Fruit fly (Drosophila melanogaster) whole organism, embryonic: ENCODE measurements around the gene CG3777.

Experiments used
- Adf1 ChIP-seq: fragments of 200-800 bp; sonication (Bioruptor generic); IDR thresholded peaks from 2 replicates; pipeline ENCODE4 v1.3.6; 2022; ENCODE audit warnings: missing biosample characterization, missing genetic modification characterization
- Antp ChIP-seq: fragments of 200-800 bp; sonication (Bioruptor generic); optimal IDR thresholded peaks from 3 replicates; lab custom pipeline; 2016; ENCODE audit warnings: missing biosample characterization, missing genetic modification characterization
- Blimp-1 ChIP-seq: fragments of 200-800 bp; sonication (Bioruptor generic); optimal IDR thresholded peaks from 3 replicates; lab custom pipeline; 2018; ENCODE audit warnings: missing biosample characterization, missing genetic modification characterization, mild to moderate bottlenecking, moderate library complexity, missing genetic modification reagents
- CG10959 ChIP-seq: fragments of 200-800 bp; sonication (Bioruptor generic); IDR thresholded peaks from 2 replicates; pipeline ENCODE4 v1.3.6; 2022; ENCODE audit warnings: missing biosample characterization, missing genetic modification characterization
- CG11560 ChIP-seq: fragments of 200-800 bp; sonication (Bioruptor generic); IDR thresholded peaks from 3 replicates; pipeline ENCODE4 v1.3.6; 2022; ENCODE audit warnings: missing biosample characterization, missing genetic modification characterization
- CG12236 ChIP-seq: fragments of 200-800 bp; sonication (Bioruptor generic); optimal IDR thresholded peaks from 2 replicates; lab custom pipeline; 2016; ENCODE audit warnings: missing biosample characterization, missing genetic modification characterization
- CG12769 ChIP-seq: fragments of 200-800 bp; sonication (Bioruptor generic); optimal IDR thresholded peaks from 2 replicates; lab custom pipeline; 2019; ENCODE audit warnings: missing biosample characterization, mild to moderate bottlenecking, missing genetic modification characterization, moderate library complexity
- CG13123 ChIP-seq: fragments of 200-800 bp; sonication (Bioruptor generic); optimal IDR thresholded peaks from 2 replicates; lab custom pipeline; 2016; ENCODE audit warnings: missing biosample characterization, missing genetic modification characterization
- CG14050 ChIP-seq: fragments of 200-800 bp; sonication (Bioruptor generic); IDR thresholded peaks from 3 replicates; pipeline ENCODE4 v1.3.6; 2022; ENCODE audit warnings: missing biosample characterization, missing genetic modification characterization
- CG17385 ChIP-seq: fragments of 200-800 bp; sonication (Bioruptor generic); optimal IDR thresholded peaks from 3 replicates; lab custom pipeline; 2018; ENCODE audit warnings: missing biosample characterization, mild to moderate bottlenecking, missing genetic modification characterization
- CG17612 ChIP-seq: fragments of 200-800 bp; sonication (Bioruptor generic); IDR thresholded peaks from 2 replicates; pipeline ENCODE4 v1.3.6; 2022; ENCODE audit warnings: missing biosample characterization, missing genetic modification characterization
- CG2116 ChIP-seq: fragments of 200-800 bp; sonication (Bioruptor generic); optimal IDR thresholded peaks from 3 replicates; lab custom pipeline; 2018; ENCODE audit warnings: missing biosample characterization, mild to moderate bottlenecking, missing genetic modification characterization
- CG3726 ChIP-seq: fragments of 200-800 bp; sonication (Bioruptor generic); IDR thresholded peaks from 3 replicates; pipeline ENCODE4, ENCODE4 v1.3.6; 2022; ENCODE audit warnings: missing biosample characterization, missing genetic modification characterization
- CG3847 ChIP-seq: fragments of 200-800 bp; sonication (Bioruptor generic); IDR thresholded peaks from 2 replicates; pipeline ENCODE4 v1.3.6; 2022; ENCODE audit warnings: missing biosample characterization, missing genetic modification characterization
- CG4360 ChIP-seq: fragments of 200-800 bp; sonication (Bioruptor generic); IDR thresholded peaks from 2 replicates; pipeline ENCODE4 v1.3.6; 2022; ENCODE audit warnings: missing biosample characterization, missing genetic modification characterization
- CG6765 ChIP-seq: fragments of 200-800 bp; sonication (Bioruptor generic); optimal IDR thresholded peaks from 3 replicates; lab custom pipeline; 2017; ENCODE audit warnings: missing biosample characterization, mild to moderate bottlenecking, missing genetic modification characterization
- CG7357 ChIP-seq: fragments of 200-800 bp; sonication (Bioruptor generic); IDR thresholded peaks from 3 replicates; pipeline ENCODE4 v1.3.6; 2022; ENCODE audit warnings: missing biosample characterization, missing genetic modification characterization
- CG7786 ChIP-seq: fragments of 200-800 bp; sonication (Bioruptor generic); optimal IDR thresholded peaks from 2 replicates; lab custom pipeline; 2016; ENCODE audit warnings: missing biosample characterization, missing genetic modification characterization
- CG8281 ChIP-seq: fragments of 200-800 bp; sonication (Bioruptor generic); optimal IDR thresholded peaks from 2 replicates; lab custom pipeline; 2018; ENCODE audit warnings: missing biosample characterization, mild to moderate bottlenecking, missing genetic modification characterization, moderate library complexity
- CG8924 ChIP-seq: fragments of 200-800 bp; optimal IDR thresholded peaks from 3 replicates; lab custom pipeline; 2019; ENCODE audit warnings: missing biosample characterization, mild to moderate bottlenecking, missing genetic modification characterization, moderate library complexity
- CG9932 ChIP-seq: fragments of 200-800 bp; sonication (Bioruptor generic); IDR thresholded peaks from 2 replicates; pipeline ENCODE4 v1.3.6; 2022; ENCODE audit warnings: missing biosample characterization, missing genetic modification characterization
- Doc2 ChIP-seq: fragments of 200-800 bp; sonication (Bioruptor generic); IDR thresholded peaks from 2 replicates; pipeline ENCODE4 v1.3.6; 2022; ENCODE audit warnings: missing biosample characterization, missing genetic modification characterization
- Fer3 ChIP-seq: fragments of 200-800 bp; sonication (Bioruptor generic); optimal IDR thresholded peaks from 2 replicates; lab custom pipeline; 2018; ENCODE audit warnings: missing biosample characterization, mild to moderate bottlenecking, missing genetic modification characterization, moderate library complexity
- Gsc ChIP-seq: fragments of 200-800 bp; sonication (Bioruptor generic); IDR thresholded peaks from 2 replicates; pipeline ENCODE4 v1.3.6; 2022; ENCODE audit warnings: missing biosample characterization, missing genetic modification characterization
- HLH3B ChIP-seq: fragments of 200-800 bp; sonication (Bioruptor generic); IDR thresholded peaks from 2 replicates; pipeline ENCODE4 v1.3.6; 2022; ENCODE audit warnings: missing biosample characterization, missing genetic modification characterization
- HmgZ ChIP-seq: fragments of 200-800 bp; sonication (Bioruptor generic); optimal IDR thresholded peaks from 2 replicates; lab custom pipeline; 2018; ENCODE audit warnings: missing biosample characterization, mild to moderate bottlenecking, missing genetic modification characterization
- Hmx ChIP-seq: fragments of 200-800 bp; sonication (Bioruptor generic); optimal IDR thresholded peaks from 2 replicates; lab custom pipeline; 2016; ENCODE audit warnings: missing biosample characterization, missing genetic modification characterization
- Lpt ChIP-seq: fragments of >200 bp; optimal IDR thresholded peaks from 2 replicates; lab custom pipeline; 2018; ENCODE audit warnings: missing biosample characterization, missing genetic modification characterization
- NfI ChIP-seq: fragments of 200-800 bp; sonication (Bioruptor generic); optimal IDR thresholded peaks from 3 replicates; lab custom pipeline; 2018; ENCODE audit warnings: missing biosample characterization, mild to moderate bottlenecking, missing genetic modification characterization, moderate library complexity
- Pdp1 ChIP-seq, 2 experiments: fragments of 200-800 bp; sonication (Bioruptor generic); optimal IDR thresholded peaks; 3 replicates each; lab custom pipeline; 2016; ENCODE audit warnings: missing biosample characterization in 2 of 2, missing genetic modification characterization in 2 of 2, mild to moderate bottlenecking in 1 of 2, moderate library complexity in 1 of 2
- YL-1 ChIP-seq: fragments of 200-800 bp; sonication (Bioruptor generic); optimal IDR thresholded peaks from 3 replicates; lab custom pipeline; 2017; ENCODE audit warnings: missing biosample characterization, mild to moderate bottlenecking, missing genetic modification characterization
- caup ChIP-seq: fragments of 200-800 bp; sonication (Bioruptor generic); optimal IDR thresholded peaks from 3 replicates; lab custom pipeline; 2017; ENCODE audit warnings: missing biosample characterization, mild to moderate bottlenecking, missing genetic modification characterization, moderate library complexity; ENCODE audit not compliant: severe bottlenecking
- cg ChIP-seq: fragments of 200-800 bp; sonication (Bioruptor generic); optimal IDR thresholded peaks from 3 replicates; lab custom pipeline; 2019; ENCODE audit warnings: missing biosample characterization, mild to moderate bottlenecking, missing genetic modification characterization, moderate library complexity
- chinmo ChIP-seq: fragments of 200-800 bp; sonication (Bioruptor generic); IDR thresholded peaks from 4 replicates; pipeline ENCODE4 v1.3.6; 2022; ENCODE audit warnings: missing biosample characterization, missing genetic modification characterization; ENCODE audit not compliant: partially characterized antibody
- crp ChIP-seq, 2 experiments: fragments of 200-800 bp; sonication (Bioruptor generic); optimal IDR thresholded peaks; 2 replicates in 1 of 2; 3 replicates in 1 of 2; lab custom pipeline; 2017; ENCODE audit warnings: missing biosample characterization in 2 of 2, missing genetic modification characterization in 2 of 2, mild to moderate bottlenecking in 1 of 2, moderate library complexity in 1 of 2
- dm ChIP-seq: fragments of 200-800 bp; sonication (Bioruptor generic); optimal IDR thresholded peaks from 3 replicates; lab custom pipeline; 2016; ENCODE audit warnings: missing biosample characterization, missing genetic modification characterization
- emc ChIP-seq: fragments of 200-800 bp; sonication (Bioruptor generic); optimal IDR thresholded peaks from 2 replicates; lab custom pipeline; 2016; ENCODE audit warnings: missing biosample characterization, missing genetic modification characterization
- grn ChIP-seq: fragments of 200-800 bp; sonication (Bioruptor generic); optimal IDR thresholded peaks from 3 replicates; lab custom pipeline; 2017; ENCODE audit warnings: missing biosample characterization, missing genetic modification characterization
- kni ChIP-seq: fragments of 200-800 bp; sonication (Bioruptor generic); optimal IDR thresholded peaks from 3 replicates; lab custom pipeline; 2017; ENCODE audit warnings: mild to moderate bottlenecking, missing biosample characterization, missing genetic modification reagents, missing genetic modification characterization
- lbe ChIP-seq: fragments of 200-800 bp; sonication (Bioruptor generic); optimal IDR thresholded peaks from 2 replicates; lab custom pipeline; 2016; ENCODE audit warnings: missing biosample characterization, mild to moderate bottlenecking, missing genetic modification characterization
- maf-S ChIP-seq: fragments of 200-800 bp; sonication (Bioruptor generic); optimal IDR thresholded peaks from 2 replicates; lab custom pipeline; 2016; ENCODE audit warnings: missing biosample characterization, missing genetic modification characterization
- nerfin-2 ChIP-seq: fragments of 200-800 bp; sonication (Bioruptor generic); IDR thresholded peaks from 2 replicates; pipeline ENCODE4 v1.3.6; 2022; ENCODE audit warnings: missing biosample characterization, missing genetic modification characterization; ENCODE audit not compliant: partially characterized antibody
- odd ChIP-seq: fragments of 200-800 bp; sonication (Bioruptor generic); optimal IDR thresholded peaks from 2 replicates; lab custom pipeline; 2017; ENCODE audit warnings: missing biosample characterization, mild to moderate bottlenecking, missing genetic modification characterization
- org-1 ChIP-seq: fragments of 200-800 bp; sonication (Bioruptor generic); optimal IDR thresholded peaks from 2 replicates; lab custom pipeline; 2017; ENCODE audit warnings: missing biosample characterization, missing genetic modification characterization
- pan ChIP-seq, 4 experiments: fragments of >200 bp in 3 of 4; fragments of 200-800 bp in 1 of 4; sonication (Bioruptor generic) in 1 of 4; optimal IDR thresholded peaks in 3 of 4; IDR thresholded peaks in 1 of 4; 2 replicates each; pipeline versions ENCODE4 v1.3.6 to Lab custom; 2017 to 2022; ENCODE audit warnings: missing biosample characterization in 2 of 4, missing genetic modification characterization in 2 of 4, mixed read lengths in 1 of 4
- tio ChIP-seq: fragments of 200-800 bp; sonication (Bioruptor generic); optimal IDR thresholded peaks from 2 replicates; lab custom pipeline; 2017; ENCODE audit warnings: missing biosample characterization, missing genetic modification characterization, inconsistent platforms
- toy ChIP-seq: fragments of 200-800 bp; sonication (Bioruptor generic); IDR thresholded peaks from 2 replicates; pipeline ENCODE4 v1.3.6; 2022; ENCODE audit warnings: missing biosample characterization, missing genetic modification characterization
- ttk ChIP-seq: fragments of 200-800 bp; sonication (Bioruptor generic); IDR thresholded peaks from 2 replicates; pipeline ENCODE4 v2.1.2; 2022; ENCODE audit warnings: missing biosample characterization, missing genetic modification characterization
- yki ChIP-seq: fragments of >200 bp; optimal IDR thresholded peaks from 3 replicates; lab custom pipeline; 2018
- z ChIP-seq: fragments of 200-800 bp; sonication (Bioruptor generic); IDR thresholded peaks from 3 replicates; pipeline ENCODE4 v1.3.6; 2022; ENCODE audit warnings: missing biosample characterization, missing genetic modification characterization

CG3777 gene

dm6 chrX:247329-247728, 32.2 kb upstream of the CG3777 start:
- no peak for TF ChIP-seq Fer3 (tag; lab: Kevin White, UChicago)
- TF ChIP-seq Hmx, result no peak
- TF ChIP-seq chinmo, result peak; percentile 16; the same call in 1 of the 4 replicates
- no peak for TF ChIP-seq HLH3B (GFP tag; lab: Robert Waterston, UW)
- peak; percentile 89 for TF ChIP-seq Adf1 (GFP tag; lab: Robert Waterston, UW)
- peak; percentile 16 for TF ChIP-seq CG17385 (GFP tag; lab: Kevin White, UChicago)
- no peak for TF ChIP-seq dm (GFP tag; lab: Kevin White, UChicago)
- TF ChIP-seq cg (GFP tag; lab: Kevin White, UChicago), result peak; percentile 35
- TF ChIP-seq Gsc (GFP tag; lab: Robert Waterston, UW), result no peak
- peak in 1 of 2 experiments; percentile 88 for TF ChIP-seq Pdp1 (GFP tag; optimal IDR thresholded peaks at IDR 0.05; lab: Kevin White, UChicago)
- TF ChIP-seq, all 482 proteins: peak for 5

dm6 chrX:254690-255089, 24.8 kb upstream of the CG3777 start, which contains the start of gene CG42376:
Gene CG42376 (plus strand): TSS chrX:254876.
- TF ChIP-seq CG10959 (no peak), dm (GFP tag; lab: Kevin White, UChicago) (no peak), CG7786 (GFP tag; lab: Kevin White, UChicago) (no peak), tio (GFP tag; lab: Kevin White, UChicago) (no peak), lbe (GFP tag; lab: Kevin White, UChicago) (no peak), CG14050 (no peak), CG3726 (GFP tag; lab: Robert Waterston, UW) (no peak), maf-S (no peak), CG11560 (tag; lab: Robert Waterston, UW) (no peak), Doc2 (no peak), caup (GFP tag; lab: Kevin White, UChicago) (no peak), CG6765 (GFP tag; lab: Kevin White, UChicago) (no peak), HmgZ (no peak), CG7357 (GFP tag; lab: Robert Waterston, UW) (no peak), emc (GFP tag; lab: Kevin White, UChicago) (no peak), pan (optimal IDR thresholded peaks at IDR 0.05; lab: Kevin White, UChicago) (no peak), pan (GFP tag; optimal IDR thresholded peaks at IDR 0.05 in 1 of 2, IDR thresholded peaks at IDR 0.05 in 1 of 2) (no peak), ttk (GFP tag; lab: Robert Waterston, UW) (no peak), CG3847 (GFP tag; lab: Robert Waterston, UW) (no peak), org-1 (GFP tag; lab: Kevin White, UChicago) (no peak), CG13123 (GFP tag; lab: Kevin White, UChicago) (no peak), CG12769 (tag; lab: Kevin White, UChicago) (no peak), NfI (GFP tag; lab: Kevin White, UChicago) (no peak), crp (GFP tag; optimal IDR thresholded peaks at IDR 0.05; lab: Kevin White, UChicago) (peak; percentile 4 to 84), CG17612 (GFP tag; lab: Robert Waterston, UW) (no peak), toy (GFP tag; lab: Robert Waterston, UW) (no peak), Lpt (no peak), nerfin-2 (no peak), Antp (GFP tag; lab: Kevin White, UChicago) (no peak), z (GFP tag; lab: Robert Waterston, UW) (no peak), CG12236 (GFP tag; lab: Kevin White, UChicago) (no peak), kni (no peak), CG8281 (tag; lab: Kevin White, UChicago) (no peak), CG9932 (GFP tag; lab: Robert Waterston, UW) (no peak), CG4360 (GFP tag; lab: Robert Waterston, UW) (no peak), odd (GFP tag; lab: Kevin White, UChicago) (no peak), YL-1 (GFP tag; lab: Kevin White, UChicago) (peak; percentile 12), CG2116 (GFP tag; lab: Kevin White, UChicago) (peak; percentile 46), yki (no peak), CG8924 (no peak), Blimp-1 (GFP tag; lab: Kevin White, UChicago) (no peak), grn (GFP tag; lab: Kevin White, UChicago) (no peak)
